Fruit fly (Drosophila melanogaster): ENCODE results near the gene CG12511.

Gene CG12511

dm6 chr2L:5678282-5678681, at the start of gene CG12511:
CG12511 (plus strand) TSS chr2L:5678582.
- no peak for TF ChIP-seq CG17801 (GFP tag; optimal IDR thresholded peaks at IDR 0.05; ENCODE audit: partially characterized antibody)

DNA sequence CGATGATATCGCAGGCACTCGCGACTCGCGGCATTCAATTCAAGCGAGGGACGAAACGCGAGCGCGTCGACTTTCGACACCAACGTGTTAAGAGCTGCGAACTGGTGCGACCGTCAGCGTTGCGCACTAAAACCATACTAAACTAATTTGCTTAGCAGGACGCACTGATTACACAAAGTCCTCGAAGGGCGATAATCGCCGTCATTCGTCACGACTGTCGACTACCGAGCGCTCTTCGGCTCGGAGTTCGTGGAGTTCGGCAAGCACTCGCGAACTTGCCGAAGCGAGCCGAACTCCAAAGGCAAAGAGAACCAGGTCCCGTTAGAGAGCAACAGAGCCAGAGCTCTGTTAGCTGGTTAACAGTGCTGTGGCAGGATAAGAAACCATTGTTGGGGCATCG, 20.0 kb upstream of the CG12511 start, which contains the start of gene DIP-theta:
DIP-theta (minus strand) TSS at position 146 of the 400 bp plus-strand sequence.
- TF ChIP-seq CG17801 (GFP tag; optimal IDR thresholded peaks at IDR 0.05; ENCODE audit: partially characterized antibody), result no peak

DNA sequence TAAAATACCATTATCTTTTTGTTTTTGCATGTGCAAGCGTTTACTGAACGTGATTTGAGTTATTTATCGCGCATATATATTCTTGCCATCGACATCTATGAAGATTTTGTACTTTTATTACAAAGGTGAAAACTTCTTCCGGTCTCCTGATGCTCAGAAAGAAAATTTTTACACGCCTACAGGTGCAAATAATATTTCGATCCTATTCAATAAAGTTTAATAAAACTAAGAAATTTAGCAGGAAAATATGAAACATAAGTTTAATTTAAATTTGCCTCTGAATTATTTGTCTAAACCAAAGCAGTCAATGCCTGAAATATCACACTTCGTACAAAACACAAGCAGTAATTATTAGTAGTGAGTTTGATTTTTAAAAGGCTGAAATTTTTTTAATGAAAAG, 15.8 kb upstream of the CG12511 start, which contains the start of gene Hsp60C:
Hsp60C (plus strand) TSS at position 301 of the 400 bp plus-strand sequence.
- no peak for TF ChIP-seq CG17801 (GFP tag; optimal IDR thresholded peaks at IDR 0.05; ENCODE audit: partially characterized antibody)

DNA sequence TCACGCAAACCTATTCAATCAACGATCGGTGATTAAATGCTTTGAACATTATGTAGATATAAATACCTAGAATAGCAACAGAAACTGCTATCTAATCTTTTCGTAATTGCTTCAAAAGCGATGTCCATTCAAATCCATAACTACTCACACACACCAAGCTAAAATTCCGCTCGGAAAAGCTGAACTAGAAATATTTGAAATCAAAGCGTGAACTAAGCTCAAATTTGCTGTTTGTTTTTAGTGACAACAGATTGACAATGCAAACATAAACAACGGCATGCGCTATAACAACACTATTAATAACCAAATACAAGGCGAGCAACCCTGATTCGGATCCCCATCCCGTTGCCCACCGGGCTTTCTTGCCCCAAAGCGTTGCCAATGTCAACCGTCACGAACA, 27.7 kb downstream of the CG12511 start, which contains the start of gene CG7236:
CG7236 (plus strand) TSS at position 301 of the 400 bp plus-strand sequence.
- no peak for TF ChIP-seq CG17801 (GFP tag; optimal IDR thresholded peaks at IDR 0.05; ENCODE audit: partially characterized antibody)

- TF ChIP-seq CG17801 (GFP tag; optimal IDR thresholded peaks at IDR 0.05; ENCODE audit: partially characterized antibody), result no peak
These were observed 38.2 kb downstream of the CG12511 start, which contains the start of the genes CG14007 and CG34011 for dm6 chr2L:5716580-5716979. CG14007 (minus strand) TSS chr2L:5716680. CG34011 (plus strand) TSS chr2L:5716701.

DNA sequence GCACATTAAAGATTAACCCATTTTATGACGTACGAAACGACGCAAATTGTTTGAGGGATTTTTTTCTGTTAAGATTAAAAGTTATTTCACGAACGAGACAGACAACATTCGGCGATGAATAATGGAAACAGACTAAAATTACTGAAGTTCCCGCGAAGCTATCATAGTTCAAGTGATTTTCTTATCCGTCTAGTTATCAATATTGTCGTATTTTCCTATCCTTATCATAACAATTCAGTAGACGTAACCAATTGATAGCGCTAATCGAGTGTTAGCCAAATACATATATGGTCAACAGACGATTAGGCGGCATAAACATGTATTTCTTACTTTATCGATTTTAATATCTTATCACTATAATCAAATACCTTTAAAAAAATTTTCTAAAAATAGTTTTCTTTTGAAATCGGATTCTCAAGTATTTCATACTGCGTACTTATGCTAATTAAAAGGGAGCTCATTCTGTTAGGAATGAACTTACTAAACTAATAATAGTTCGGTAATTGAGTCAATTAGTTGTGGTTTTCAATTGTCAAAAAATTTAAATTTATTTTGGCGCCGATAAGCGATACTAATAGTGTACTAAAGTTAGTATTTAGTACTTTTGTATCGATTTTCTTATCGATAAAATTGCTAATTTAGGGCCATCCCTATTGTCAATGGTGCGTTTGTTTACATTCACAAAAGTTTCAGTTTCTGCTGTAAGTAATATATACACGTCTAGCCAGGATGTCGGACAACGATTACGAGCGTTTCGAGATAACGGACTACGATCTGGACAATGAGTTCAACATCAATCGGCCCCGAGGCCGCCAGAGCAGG, 42.2 kb downstream of the CG12511 start, which contains the start of the genes CG11149 and sip1:
CG11149 (minus strand) TSS at position 493 of the 822 bp plus-strand sequence.
sip1 (plus strand) TSS at position 645 of the 822 bp plus-strand sequence.
- no peak for TF ChIP-seq CG17801 (GFP tag; optimal IDR thresholded peaks at IDR 0.05; ENCODE audit: partially characterized antibody)

DNA sequence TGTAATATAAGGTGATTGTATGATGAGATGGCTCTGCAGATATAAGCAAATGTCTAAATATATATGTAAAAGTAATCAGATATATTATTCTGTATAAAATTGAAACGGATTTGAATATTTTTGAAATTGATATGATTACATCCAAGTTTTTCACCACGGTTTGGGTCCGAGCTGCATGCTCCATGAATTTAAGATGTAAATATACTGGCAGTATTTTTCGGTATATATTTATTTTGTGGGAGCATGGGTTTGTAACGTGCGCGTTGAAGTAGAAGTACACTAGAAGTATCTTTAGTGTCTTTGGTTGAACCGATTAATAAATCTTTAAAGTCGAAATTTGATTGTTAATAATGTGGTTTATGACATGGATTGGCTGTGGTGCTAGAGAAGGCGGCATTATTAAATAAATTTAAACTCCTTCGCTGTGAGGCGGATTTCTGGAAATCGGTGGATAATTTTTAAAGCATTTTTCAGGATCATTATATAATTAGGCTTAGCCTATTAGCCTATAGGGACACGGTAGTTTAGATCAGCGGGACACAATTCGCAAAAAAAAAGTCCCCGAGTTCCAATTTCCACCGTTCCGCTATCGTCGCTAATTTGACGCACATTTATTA, 45.6 kb downstream of the CG12511 start:
- TF ChIP-seq CG17801 (GFP tag; optimal IDR thresholded peaks at IDR 0.05; ENCODE audit: partially characterized antibody), result no peak

DNA sequence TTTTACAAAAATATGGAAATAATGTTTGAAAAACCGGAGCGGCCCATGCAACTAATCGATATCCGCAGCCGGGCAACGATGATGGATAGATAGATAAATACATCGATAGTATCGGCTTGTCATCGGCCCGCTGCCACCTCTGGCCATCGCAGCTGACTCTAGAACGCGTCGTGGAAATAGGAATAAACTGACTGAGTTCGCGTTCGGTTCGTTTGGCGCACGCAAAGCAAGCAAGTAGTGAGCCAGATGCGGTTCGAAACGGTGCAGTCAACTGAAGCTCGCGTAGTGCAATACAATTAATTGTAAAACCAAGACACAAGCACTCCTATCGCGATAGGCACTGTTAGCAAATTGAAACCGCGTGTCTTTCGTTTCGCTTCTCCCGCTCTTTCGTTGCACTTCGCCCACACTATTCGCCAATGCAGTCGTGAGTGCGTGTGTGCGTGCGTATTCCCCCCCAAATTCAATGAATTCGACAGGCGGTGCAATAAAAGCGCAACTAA, 46.2 kb downstream of the CG12511 start, which contains the start of gene CG11030:
CG11030 (plus strand) TSS at position 136 of the 503 bp plus-strand sequence.
- TF ChIP-seq CG17801 (GFP tag; optimal IDR thresholded peaks at IDR 0.05; ENCODE audit: partially characterized antibody), result peak; percentile 53

DNA sequence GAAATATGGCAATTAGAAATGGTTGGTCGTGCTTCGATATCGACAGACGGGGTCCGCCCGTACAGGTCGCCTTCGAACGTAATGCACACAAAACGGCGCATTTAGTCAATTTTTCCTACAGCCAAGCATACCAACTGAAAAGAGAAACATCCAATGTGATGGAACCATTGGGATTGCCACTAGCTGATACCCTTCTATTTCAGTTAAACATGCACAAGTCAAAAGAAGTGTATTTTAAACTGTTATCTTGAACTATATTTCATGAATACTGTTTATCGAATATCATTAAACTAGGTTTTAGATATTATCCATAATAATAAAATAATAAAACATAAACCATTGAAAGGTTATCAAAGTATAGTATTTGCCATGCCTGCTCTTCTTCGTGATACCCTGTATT, 47.7 kb downstream of the CG12511 start:
- TF ChIP-seq CG17801 (GFP tag; optimal IDR thresholded peaks at IDR 0.05; ENCODE audit: partially characterized antibody), result no peak

dm6 chr2L:5728711-5729110, 50.3 kb downstream of the CG12511 start, which contains the start of gene CG14006:
CG14006 (minus strand) TSS chr2L:5728811.
- no peak for TF ChIP-seq CG17801 (GFP tag; optimal IDR thresholded peaks at IDR 0.05; ENCODE audit: partially characterized antibody)

All from ovary, adult (tissue).